Fruit fly (Drosophila melanogaster) whole organism, adult: ENCODE data around the gene Hmx.

Experiments
- CG11617 ChIP-seq: fragments of 200-800 bp; sonication (Bioruptor generic); optimal IDR thresholded peaks from 2 replicates; lab custom pipeline; 2017; ENCODE audit warnings: mild to moderate bottlenecking, missing biosample characterization, missing genetic modification reagents, missing genetic modification characterization
- CG12768 ChIP-seq: fragments of 200-800 bp; sonication (Bioruptor generic); optimal IDR thresholded peaks from 2 replicates; lab custom pipeline; 2017; ENCODE audit warnings: missing biosample characterization, missing genetic modification characterization, mild to moderate bottlenecking, moderate library complexity, missing genetic modification reagents
- CG14711 ChIP-seq: fragments of 200-800 bp; sonication (Bioruptor generic); optimal IDR thresholded peaks from 2 replicates; lab custom pipeline; 2018; ENCODE audit warnings: missing biosample characterization, mild to moderate bottlenecking, missing genetic modification characterization, moderate library complexity
- CG1620 ChIP-seq: fragments of 200-800 bp; sonication (Bioruptor generic); optimal IDR thresholded peaks from 2 replicates; lab custom pipeline; 2016; ENCODE audit warnings: missing biosample characterization, missing genetic modification characterization
- CG33017 ChIP-seq: fragments of 200-800 bp; sonication (Bioruptor generic); optimal IDR thresholded peaks from 2 replicates; lab custom pipeline; 2018; ENCODE audit warnings: missing biosample characterization, mild to moderate bottlenecking, missing genetic modification characterization, moderate library complexity
- CG5204 ChIP-seq: fragments of 200-800 bp; sonication (Bioruptor generic); optimal IDR thresholded peaks from 2 replicates; lab custom pipeline; 2016; ENCODE audit warnings: missing biosample characterization, missing genetic modification characterization
- CG7045 ChIP-seq: fragments of 200-800 bp; sonication (Bioruptor generic); optimal IDR thresholded peaks from 2 replicates; lab custom pipeline; 2017; ENCODE audit warnings: missing biosample characterization, mild to moderate bottlenecking, missing genetic modification characterization
- CG7101 ChIP-seq: fragments of 200-800 bp; sonication (Bioruptor generic); optimal IDR thresholded peaks from 2 replicates; lab custom pipeline; 2018; ENCODE audit warnings: missing biosample characterization, mild to moderate bottlenecking, missing genetic modification characterization, moderate library complexity
- Clk ChIP-seq: fragments of 200-800 bp; sonication (Bioruptor generic); optimal IDR thresholded peaks from 2 replicates; lab custom pipeline; 2017; ENCODE audit warnings: missing biosample characterization, missing genetic modification characterization
- Crg-1 ChIP-seq: fragments of 200-800 bp; sonication (Bioruptor generic); optimal IDR thresholded peaks from 2 replicates; lab custom pipeline; 2016; ENCODE audit warnings: missing biosample characterization, missing genetic modification characterization
- Hr96 ChIP-seq: fragments of 200-800 bp; sonication (Bioruptor generic); optimal IDR thresholded peaks from 2 replicates; lab custom pipeline; 2016; ENCODE audit warnings: missing biosample characterization, missing genetic modification characterization
- Mnt ChIP-seq: fragments of 200-800 bp; sonication (Bioruptor generic); optimal IDR thresholded peaks from 2 replicates; lab custom pipeline; 2016; ENCODE audit warnings: missing biosample characterization, mild to moderate bottlenecking, missing genetic modification characterization
- bab1 ChIP-seq: fragments of 200-800 bp; sonication (Bioruptor generic); optimal IDR thresholded peaks from 3 replicates; lab custom pipeline; 2019; ENCODE audit warnings: missing biosample characterization, mild to moderate bottlenecking, missing genetic modification characterization, moderate library complexity
- cic ChIP-seq: fragments of 200-800 bp; sonication (Bioruptor generic); optimal IDR thresholded peaks from 2 replicates; lab custom pipeline; 2017; ENCODE audit warnings: missing biosample characterization, mild to moderate bottlenecking, missing genetic modification characterization, moderate library complexity
- cnc ChIP-seq, 2 experiments: fragments of >200 bp; optimal IDR thresholded peaks; 2 replicates each; lab custom pipeline; 2017
- kay ChIP-seq: fragments of 200-800 bp; sonication (Bioruptor generic); peaks from one replicate; lab custom pipeline; 2016; ENCODE audit warnings: missing biosample characterization, missing genetic modification characterization, borderline replicate concordance
- ovo ChIP-seq: fragments of 200-800 bp; sonication (Bioruptor generic); optimal IDR thresholded peaks from 2 replicates; lab custom pipeline; 2016; ENCODE audit warnings: missing biosample characterization, missing genetic modification characterization
- pad ChIP-seq: fragments of 200-800 bp; sonication (Bioruptor generic); optimal IDR thresholded peaks from 3 replicates; lab custom pipeline; 2017; ENCODE audit warnings: missing biosample characterization, missing genetic modification characterization, mild to moderate bottlenecking, moderate library complexity, missing genetic modification reagents
- tj ChIP-seq: fragments of 200-800 bp; sonication (Bioruptor generic); optimal IDR thresholded peaks from 3 replicates; lab custom pipeline; 2017; ENCODE audit warnings: missing biosample characterization, mild to moderate bottlenecking, missing genetic modification characterization, moderate library complexity
- toe ChIP-seq: fragments of 200-800 bp; sonication (Bioruptor generic); optimal IDR thresholded peaks from 2 replicates; lab custom pipeline; 2016; ENCODE audit warnings: missing biosample characterization, missing genetic modification characterization

Hmx gene

dm6 chr3R:17611836-17612235, 53.1 kb downstream of the Hmx start:
- TF ChIP-seq Hr96 (GFP tag; lab: Kevin White, UChicago) (no peak), CG12768 (GFP tag; lab: Kevin White, UChicago) (no peak), cic (GFP tag; lab: Kevin White, UChicago) (no peak), toe (no peak), tj (GFP tag; lab: Kevin White, UChicago) (no peak), CG14711 (tag; lab: Kevin White, UChicago) (no peak), CG7101 (tag; lab: Kevin White, UChicago) (no peak), CG7045 (GFP tag; lab: Kevin White, UChicago) (no peak), cnc (optimal IDR thresholded peaks at IDR 0.05; lab: Kevin White, UChicago) (no peak), Mnt (GFP tag; lab: Kevin White, UChicago) (no peak), Crg-1 (GFP tag; lab: Kevin White, UChicago) (no peak)

- TF ChIP-seq Mnt (GFP tag; lab: Kevin White, UChicago) (no peak), CG12768 (GFP tag; lab: Kevin White, UChicago) (no peak), pad (GFP tag; lab: Kevin White, UChicago) (no peak), cic (GFP tag; lab: Kevin White, UChicago) (no peak), bab1 (GFP tag; lab: Kevin White, UChicago) (no peak), cnc (optimal IDR thresholded peaks at IDR 0.05; lab: Kevin White, UChicago) (no peak), ovo (GFP tag; lab: Kevin White, UChicago) (no peak), kay (GFP tag; lab: Kevin White, UChicago) (no peak), toe (no peak), Clk (GFP tag; lab: Kevin White, UChicago) (no peak), CG7045 (GFP tag; lab: Kevin White, UChicago) (no peak), CG1620 (GFP tag; lab: Kevin White, UChicago) (no peak), CG33017 (tag; lab: Kevin White, UChicago) (no peak), CG11617 (GFP tag; lab: Kevin White, UChicago) (no peak)
Measured at dm6 chr3R:17612587-17612986, 53.9 kb downstream of the Hmx start, which contains the start of gene CG34281. CG34281 (plus strand) TSS chr3R:17612887.

- TF ChIP-seq Clk (GFP tag; lab: Kevin White, UChicago): no peak
- TF ChIP-seq tj (GFP tag; lab: Kevin White, UChicago): no peak
- TF ChIP-seq CG12768 (GFP tag; lab: Kevin White, UChicago): no peak
Measured at dm6 chr3R:17613549-17613948, 54.8 kb downstream of the Hmx start, which contains the start of gene CG14327. CG14327 (plus strand) TSS chr3R:17613709.

- TF ChIP-seq kay (GFP tag; lab: Kevin White, UChicago) (no peak), Hr96 (GFP tag; lab: Kevin White, UChicago) (no peak), CG7101 (tag; lab: Kevin White, UChicago) (no peak), toe (no peak), CG7045 (GFP tag; lab: Kevin White, UChicago) (no peak), pad (GFP tag; lab: Kevin White, UChicago) (no peak), CG12768 (GFP tag; lab: Kevin White, UChicago) (no peak), cic (GFP tag; lab: Kevin White, UChicago) (no peak), Crg-1 (GFP tag; lab: Kevin White, UChicago) (no peak), CG11617 (GFP tag; lab: Kevin White, UChicago) (no peak), CG14711 (tag; lab: Kevin White, UChicago) (no peak)
Measured at dm6 chr3R:17615076-17615475, 56.3 kb downstream of the Hmx start.

dm6 chr3R:17615746-17616145, 57.0 kb downstream of the Hmx start:
- TF ChIP-seq CG12768 (GFP tag; lab: Kevin White, UChicago): peak; percentile 54
- no peak for TF ChIP-seq ovo (GFP tag; lab: Kevin White, UChicago)
- TF ChIP-seq kay (GFP tag; lab: Kevin White, UChicago): peak; percentile 88

dm6 chr3R:17616541-17616940, 57.8 kb downstream of the Hmx start:
- TF ChIP-seq Crg-1 (GFP tag; lab: Kevin White, UChicago) (no peak), ovo (GFP tag; lab: Kevin White, UChicago) (no peak), bab1 (GFP tag; lab: Kevin White, UChicago) (peak; percentile 38)

dm6 chr3R:17617121-17617975, 58.6 kb downstream of the Hmx start:
- TF ChIP-seq CG14711 (tag; lab: Kevin White, UChicago): no peak
- TF ChIP-seq kay (GFP tag; lab: Kevin White, UChicago): peak; percentile 55
- peak; percentile 15 for TF ChIP-seq CG1620 (GFP tag; lab: Kevin White, UChicago)
- TF ChIP-seq toe: peak; percentile 22
- TF ChIP-seq Hr96 (GFP tag; lab: Kevin White, UChicago): peak; percentile 26
- TF ChIP-seq bab1 (GFP tag; lab: Kevin White, UChicago): no peak
- peak; percentile 9 for TF ChIP-seq CG12768 (GFP tag; lab: Kevin White, UChicago)
- no peak for TF ChIP-seq CG33017 (tag; lab: Kevin White, UChicago)
- TF ChIP-seq CG5204 (GFP tag; lab: Kevin White, UChicago): peak; percentile 49
- TF ChIP-seq Mnt (GFP tag; lab: Kevin White, UChicago): no peak
- TF ChIP-seq Crg-1 (GFP tag; lab: Kevin White, UChicago): peak; percentile 1
